Worm (Caenorhabditis elegans) whole organism, L4 larva: ENCODE data around the gene T20G5.8.

Experiments
- F44E2.7 ChIP-seq: fragments of 200-800 bp; sonication (Bioruptor generic); IDR thresholded peaks from 2 replicates; pipeline ENCODE4 v2.1.2; 2022; ENCODE audit warnings: missing genetic modification characterization, missing compliant biosample characterization
- Y105C5A.15 ChIP-seq: fragments of 200-800 bp; sonication (Bioruptor generic); IDR thresholded peaks from 2 replicates; pipeline ENCODE4 v1.3.6; 2022; ENCODE audit warnings: missing genetic modification characterization, missing compliant biosample characterization
- Y48G9A.11 ChIP-seq: fragments of 200-800 bp; sonication (Bioruptor generic); IDR thresholded peaks from 2 replicates; pipeline ENCODE4 v1.3.6; 2022; ENCODE audit warnings: missing genetic modification reagents, missing genetic modification characterization, missing compliant biosample characterization
- Y5F2A.4 ChIP-seq: fragments of 200-800 bp; sonication (Bioruptor generic); optimal IDR thresholded peaks from 2 replicates; lab custom pipeline; 2018; ENCODE audit warnings: mild to moderate bottlenecking, missing genetic modification characterization, missing compliant biosample characterization
- Y75B8A.6 ChIP-seq: fragments of 200-800 bp; sonication (Bioruptor generic); IDR thresholded peaks from 2 replicates; pipeline ENCODE4 v1.3.6; 2022; ENCODE audit warnings: missing genetic modification reagents, missing genetic modification characterization, missing compliant biosample characterization
- ZK337.2 ChIP-seq: fragments of 200-800 bp; sonication (Bioruptor generic); IDR thresholded peaks from 2 replicates; pipeline ENCODE4 v1.3.6; 2022; ENCODE audit warnings: missing genetic modification reagents, missing genetic modification characterization, missing compliant biosample characterization
- aha-1 ChIP-seq: fragments of 150-350 bp; peaks from one replicate; lab custom pipeline; 2014; ENCODE audit warnings: missing biosample characterization, missing genetic modification characterization
- arid-1 ChIP-seq: fragments of 200-800 bp; sonication (Bioruptor generic); conservative IDR thresholded peaks from 2 replicates; pipeline ENCODE4 v1.3.6; 2022; ENCODE audit warnings: missing genetic modification reagents, missing genetic modification characterization, missing compliant biosample characterization
- ceh-20 ChIP-seq: fragments of 200-800 bp; sonication (Bioruptor generic); IDR thresholded peaks from 2 replicates; pipeline ENCODE4 v1.3.6; 2022; ENCODE audit warnings: missing genetic modification reagents, missing genetic modification characterization, missing compliant biosample characterization
- ceh-44 ChIP-seq: fragments of 200-800 bp; sonication (Bioruptor generic); IDR thresholded peaks from 2 replicates; pipeline ENCODE4 v1.3.6; 2022; ENCODE audit warnings: missing genetic modification reagents, missing genetic modification characterization, missing compliant biosample characterization
- daf-16 ChIP-seq, 3 experiments: sonication (generic microtip); optimal IDR thresholded peaks; 2 replicates each; lab custom pipeline; 2016 to 2017; ENCODE audit warnings: missing genetic modification characterization in 3 of 3, missing genetic modification reagents in 3 of 3, mild to moderate bottlenecking in 2 of 3, missing compliant biosample characterization in 2 of 3, missing biosample characterization in 1 of 3, moderate library complexity in 1 of 3
- dmd-6 ChIP-seq: fragments of 200-800 bp; sonication (Bioruptor generic); IDR thresholded peaks from 2 replicates; pipeline ENCODE4 v1.3.6; 2022; ENCODE audit warnings: missing genetic modification reagents, missing genetic modification characterization, missing compliant biosample characterization
- dmd-9 ChIP-seq: fragments of 200-800 bp; sonication (Bioruptor generic); IDR thresholded peaks from 2 replicates; pipeline ENCODE4 v1.3.6; 2022; ENCODE audit warnings: missing genetic modification reagents, missing genetic modification characterization, missing compliant biosample characterization
- dve-1 ChIP-seq: sonication (generic microtip); optimal IDR thresholded peaks from 2 replicates; lab custom pipeline; 2017; ENCODE audit warnings: antibody characterized with exemption, mild to moderate bottlenecking, missing genetic modification characterization, missing compliant biosample characterization; ENCODE audit not compliant: insufficient read depth
- egl-27 ChIP-seq: sonication (generic microtip); optimal IDR thresholded peaks from 3 replicates; lab custom pipeline; 2017; ENCODE audit warnings: missing biosample characterization, missing genetic modification reagents, missing genetic modification characterization
- fkh-10 ChIP-seq: fragments of 150-350 bp; optimal IDR thresholded peaks from 2 replicates; lab custom pipeline; 2014; ENCODE audit warnings: missing biosample characterization, missing genetic modification reagents, missing genetic modification characterization
- fos-1 ChIP-seq: fragments of 150-350 bp; optimal IDR thresholded peaks from 2 replicates; lab custom pipeline; 2014; ENCODE audit warnings: missing biosample characterization, missing genetic modification characterization
- hlh-11 ChIP-seq: fragments of 200-800 bp; sonication (Bioruptor generic); optimal IDR thresholded peaks from 2 replicates; lab custom pipeline; 2018; ENCODE audit warnings: mild to moderate bottlenecking, missing genetic modification characterization, missing compliant biosample characterization
- lim-7 ChIP-seq: fragments of 200-800 bp; sonication (Bioruptor generic); IDR thresholded peaks from 2 replicates; pipeline ENCODE4 v1.3.6; 2022; ENCODE audit warnings: missing genetic modification characterization, missing compliant biosample characterization
- lir-3 ChIP-seq: sonication (generic microtip); optimal IDR thresholded peaks from 2 replicates; lab custom pipeline; 2016; ENCODE audit warnings: mild to moderate bottlenecking, missing genetic modification characterization, missing compliant biosample characterization
- lsy-2 ChIP-seq, 2 experiments: fragments of 150-350 bp in 1 of 2; sonication (generic microtip) in 1 of 2; optimal IDR thresholded peaks; 2 replicates each; lab custom pipeline; 2014 to 2017; ENCODE audit warnings: missing biosample characterization in 2 of 2, missing genetic modification characterization in 2 of 2
- madf-5 ChIP-seq, 2 experiments: fragments of 200-800 bp; sonication (Bioruptor generic); IDR thresholded peaks; 2 replicates each; pipeline ENCODE4 v1.3.6; 2022; ENCODE audit warnings: missing compliant biosample characterization in 2 of 2, missing genetic modification characterization in 2 of 2
- mxl-2 ChIP-seq: fragments of 200-800 bp; sonication (Bioruptor generic); conservative IDR thresholded peaks from 2 replicates; pipeline ENCODE4 v1.3.6; 2022; ENCODE audit warnings: missing genetic modification reagents, missing genetic modification characterization, missing compliant biosample characterization
- mxl-3 ChIP-seq: fragments of 200-800 bp; sonication (Bioruptor generic); optimal IDR thresholded peaks from 2 replicates; lab custom pipeline; 2018; ENCODE audit warnings: mild to moderate bottlenecking, missing genetic modification characterization, missing compliant biosample characterization
- nhr-10 ChIP-seq: fragments of 150-350 bp; optimal IDR thresholded peaks from 2 replicates; lab custom pipeline; 2014; ENCODE audit warnings: missing biosample characterization, missing genetic modification characterization
- nhr-28 ChIP-seq: fragments of 150-350 bp; optimal IDR thresholded peaks from 2 replicates; lab custom pipeline; 2014; ENCODE audit warnings: missing biosample characterization, missing genetic modification characterization
- nhr-48 ChIP-seq: sonication (generic microtip); optimal IDR thresholded peaks from 2 replicates; lab custom pipeline; 2016; ENCODE audit warnings: mild to moderate bottlenecking, missing genetic modification characterization, missing compliant biosample characterization
- nhr-76 ChIP-seq: fragments of 150-350 bp; optimal IDR thresholded peaks from 2 replicates; lab custom pipeline; 2014; ENCODE audit warnings: missing biosample characterization, missing genetic modification characterization
- pha-4 ChIP-seq, 2 experiments: fragments of 150-350 bp in 1 of 2; fragments of 200-800 bp in 1 of 2; sonication (Bioruptor generic) in 1 of 2; IDR thresholded peaks in 1 of 2; optimal IDR thresholded peaks in 1 of 2; 2 replicates each; pipeline versions ENCODE4 v1.3.6 to Lab custom; 2014 to 2022; ENCODE audit warnings: missing genetic modification characterization in 2 of 2, missing genetic modification reagents in 2 of 2, missing biosample characterization in 1 of 2, missing compliant biosample characterization in 1 of 2
- php-3 ChIP-seq: fragments of 200-800 bp; sonication (Bioruptor generic); IDR thresholded peaks from 2 replicates; pipeline ENCODE4 v1.3.6; 2022; ENCODE audit warnings: missing genetic modification reagents, missing genetic modification characterization, missing compliant biosample characterization
- saeg-2 ChIP-seq: fragments of 200-800 bp; sonication (Bioruptor generic); IDR thresholded peaks from 2 replicates; pipeline ENCODE4 v1.3.6; 2022; ENCODE audit warnings: missing genetic modification reagents, missing genetic modification characterization, missing compliant biosample characterization
- sdz-12 ChIP-seq: fragments of 200-800 bp; sonication (Bioruptor generic); optimal IDR thresholded peaks from 2 replicates; lab custom pipeline; 2018; ENCODE audit warnings: mild to moderate bottlenecking, missing genetic modification characterization, missing compliant biosample characterization
- set-16 ChIP-seq: fragments of 200-800 bp; sonication (Bioruptor generic); IDR thresholded peaks from 2 replicates; pipeline ENCODE4 v1.3.6; 2022; ENCODE audit warnings: missing genetic modification reagents, missing genetic modification characterization, missing compliant biosample characterization
- spr-1 ChIP-seq: sonication (generic microtip); optimal IDR thresholded peaks from 2 replicates; lab custom pipeline; 2016; ENCODE audit warnings: mild to moderate bottlenecking, missing genetic modification characterization, missing compliant biosample characterization
- spr-3 ChIP-seq: fragments of 200-800 bp; sonication (Bioruptor generic); optimal IDR thresholded peaks from 2 replicates; lab custom pipeline; 2018; ENCODE audit warnings: mild to moderate bottlenecking, missing genetic modification characterization, missing compliant biosample characterization
- unc-62 ChIP-seq, 3 experiments: fragments of 150-350 bp in 1 of 3; sonication (generic microtip); optimal IDR thresholded peaks in 2 of 3; peaks in 1 of 3; 1 replicate in 1 of 3; 2 replicates in 2 of 3; lab custom pipeline; 2014 to 2017; ENCODE audit warnings: missing biosample characterization in 3 of 3, missing genetic modification characterization in 3 of 3, missing genetic modification reagents in 3 of 3, missing genotype in 1 of 3
- ztf-11 ChIP-seq: fragments of 150-350 bp; optimal IDR thresholded peaks from 2 replicates; lab custom pipeline; 2014; ENCODE audit warnings: missing biosample characterization, missing genetic modification characterization

The T20G5.8 gene

ce11 chrIII:10153003-10153402, 46.1 kb upstream of the T20G5.8 start (continued):
- no peak for TF ChIP-seq mxl-2 (GFP tag; lab: Robert Waterston, UW)
- TF ChIP-seq nhr-10: no peak
- TF ChIP-seq set-16 (GFP tag; lab: Robert Waterston, UW): 0 out of 2 replicates have a peak, but pooled peaks have one; percentile 4
- no peak for TF ChIP-seq saeg-2 (GFP tag; lab: Robert Waterston, UW)
- TF ChIP-seq dmd-9: no peak
- no peak for TF ChIP-seq nhr-76 (tag; lab: Kevin White, UChicago)
- TF ChIP-seq hlh-11: peak; percentile 15
- TF ChIP-seq dmd-6 (GFP tag; lab: Robert Waterston, UW): no peak
- no peak for TF ChIP-seq madf-5 (GFP tag; IDR thresholded peaks at IDR 0.05; lab: Robert Waterston, UW)
- TF ChIP-seq arid-1 (GFP tag; lab: Robert Waterston, UW): no peak

- TF ChIP-seq ceh-20 (GFP tag; lab: Robert Waterston, UW) (no peak), daf-16 (GFP tag; optimal IDR thresholded peaks at IDR 0.05; lab: Kevin White, UChicago) (peak in 1 of 2 experiments; percentile 21), daf-16 (tag; optimal IDR thresholded peaks at IDR 0.05; lab: Kevin White, UChicago) (no peak), lsy-2 (tag; optimal IDR thresholded peaks at IDR 0.05; lab: Kevin White, UChicago) (peak in 1 of 2 experiments; percentile 0), pha-4 (GFP tag; IDR thresholded peaks at IDR 0.05; lab: Robert Waterston, UW) (no peak), pha-4 (tag; optimal IDR thresholded peaks at IDR 0.05; lab: Kevin White, UChicago) (peak; percentile 2), hlh-11 (no peak)
These were observed 44.2 kb upstream of the T20G5.8 start for ce11 chrIII:10154993-10155392.

- TF ChIP-seq dve-1 (no peak), Y75B8A.6 (no peak), ztf-11 (tag; lab: Kevin White, UChicago) (no peak), unc-62 (GFP tag; optimal IDR thresholded peaks at IDR 0.05 in 1 of 2; lab: Kevin White, UChicago) (peak in 1 of 2 experiments; percentile 83), unc-62 (tag; optimal IDR thresholded peaks at IDR 0.05; lab: Kevin White, UChicago) (no peak), spr-1 (tag; lab: Kevin White, UChicago) (no peak), egl-27 (tag; lab: Kevin White, UChicago) (no peak), aha-1 (tag; lab: Kevin White, UChicago) (peak; percentile 90)
These were observed 42.9 kb upstream of the T20G5.8 start for ce11 chrIII:10156269-10156668.

- TF ChIP-seq Y5F2A.4 (GFP tag; lab: Kevin White, UChicago) (no peak), unc-62 (GFP tag; optimal IDR thresholded peaks at IDR 0.05 in 1 of 2; lab: Kevin White, UChicago) (peak in 1 of 2 experiments; percentile 38), unc-62 (tag; optimal IDR thresholded peaks at IDR 0.05; lab: Kevin White, UChicago) (no peak)
These were observed 38.8 kb upstream of the T20G5.8 start, which contains the start of the genes K08E5.5 and mua-3 for ce11 chrIII:10160385-10160784. Gene K08E5.5 (minus strand): TSS chrIII:10160485. Gene mua-3 (plus strand): TSS chrIII:10160697.

- no peak for TF ChIP-seq ceh-44 (GFP tag; lab: Robert Waterston, UW)
- TF ChIP-seq Y105C5A.15: no peak
- TF ChIP-seq Y48G9A.11 (GFP tag; lab: Robert Waterston, UW): no peak
- TF ChIP-seq ZK337.2 (GFP tag; lab: Robert Waterston, UW): 0 out of 2 replicates have a peak, but pooled peaks have one; percentile 34
- TF ChIP-seq lir-3 (tag; lab: Kevin White, UChicago): no peak
- no peak for TF ChIP-seq php-3 (GFP tag; lab: Robert Waterston, UW)
- TF ChIP-seq fkh-10 (GFP tag; lab: Kevin White, UChicago): no peak
- no peak for TF ChIP-seq spr-3
- no peak for TF ChIP-seq fos-1
- TF ChIP-seq dmd-6 (GFP tag; lab: Robert Waterston, UW): no peak
- TF ChIP-seq nhr-48 (tag; lab: Kevin White, UChicago): no peak
- TF ChIP-seq F44E2.7 (GFP tag; lab: Robert Waterston, UW): no peak
- no peak for TF ChIP-seq lim-7 (GFP tag; lab: Robert Waterston, UW)
- peak; percentile 38 for TF ChIP-seq nhr-28
- TF ChIP-seq nhr-76 (tag; lab: Kevin White, UChicago): no peak
- peak; percentile 58 for TF ChIP-seq mxl-3 (GFP tag; lab: Kevin White, UChicago)
- no peak for TF ChIP-seq sdz-12 (GFP tag; lab: Kevin White, UChicago)
- TF ChIP-seq, all 104 proteins: peak for 3
These were observed 28.9 kb upstream of the T20G5.8 start for ce11 chrIII:10170265-10170664.
